Worm (Caenorhabditis elegans): ENCODE measurements around the gene gst-15.

gst-15 gene

DNA sequence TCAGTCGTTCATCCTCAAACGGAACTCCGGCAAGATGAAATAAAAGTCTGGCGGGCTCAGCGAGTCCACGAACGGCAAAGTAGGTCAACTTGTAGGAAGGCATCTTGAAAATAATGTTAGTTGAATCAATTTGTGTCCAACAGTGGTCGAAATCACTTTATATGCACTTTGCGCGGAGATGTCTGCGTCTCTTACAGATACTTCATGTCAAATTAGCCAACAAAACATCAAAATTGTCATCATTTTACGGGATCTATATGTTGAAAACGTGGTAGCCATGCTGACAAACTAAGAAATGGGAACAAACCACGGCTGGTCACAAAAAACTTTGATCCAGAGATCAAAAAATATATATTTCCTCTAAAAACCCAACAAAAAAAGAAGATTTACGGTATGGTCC, 4.8 kb upstream of the gst-15 start, which contains the start of gene gst-12:
Gene gst-12 (minus strand): TSS at position 254 of the 400 bp plus-strand sequence.
- TF ChIP-seq nhr-76 (tag; optimal IDR thresholded peaks at IDR 0.05) = no peak
- TF ChIP-seq nhr-20 (tag; optimal IDR thresholded peaks at IDR 0.05) = peak; percentile 71
- peak; percentile 2 for TF ChIP-seq fkh-8 (tag; optimal IDR thresholded peaks at IDR 0.05)
- TF ChIP-seq nhr-71 (tag; optimal IDR thresholded peaks at IDR 0.05) = peak; percentile 29
- peak; percentile 4 for TF ChIP-seq snu-23 (GFP tag; optimal IDR thresholded peaks at IDR 0.05)
- TF ChIP-seq snpc-4 (tag; optimal IDR thresholded peaks at IDR 0.05) = no peak
- peak; percentile 77 for TF ChIP-seq nhr-85 (tag)
- no peak for TF ChIP-seq aha-1 (tag; optimal IDR thresholded peaks at IDR 0.05)
- no peak for TF ChIP-seq unc-30 (tag; optimal IDR thresholded peaks at IDR 0.05)
- TF ChIP-seq elt-2 (tag; optimal IDR thresholded peaks at IDR 0.05) = no peak
- TF ChIP-seq unc-62 (GFP tag; optimal IDR thresholded peaks at IDR 0.05) = no peak
- no peak for TF ChIP-seq nhr-84 (tag; optimal IDR thresholded peaks at IDR 0.05)
- TF ChIP-seq skn-1 (tag; optimal IDR thresholded peaks at IDR 0.05) = peak; percentile 86
- no peak for TF ChIP-seq pag-3 (tag; optimal IDR thresholded peaks at IDR 0.05; ENCODE audit: borderline replicate concordance, insufficient read depth)
- peak; percentile 50 for TF ChIP-seq lin-14 (GFP tag; optimal IDR thresholded peaks at IDR 0.05)

DNA sequence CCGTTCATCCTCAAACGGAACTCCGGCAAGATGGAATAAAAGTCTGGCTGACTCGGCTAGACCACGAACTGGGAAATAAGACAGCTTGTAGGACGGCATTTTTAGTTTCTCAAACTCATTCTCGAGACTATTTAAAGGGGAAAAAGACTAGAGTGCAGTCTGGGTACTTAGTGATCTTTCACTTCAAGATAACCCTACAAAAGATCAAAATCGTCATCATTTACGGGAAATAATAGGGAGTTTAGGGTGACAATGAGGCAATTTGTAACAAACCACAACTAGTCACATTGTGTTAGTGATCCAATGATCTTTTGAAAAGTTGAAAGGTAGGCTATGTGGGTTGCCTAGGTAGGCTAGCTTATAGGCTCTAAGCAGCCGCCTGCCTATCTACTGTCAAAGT, 3.0 kb upstream of the gst-15 start, which contains the start of gene gst-14:
Gene gst-14 (minus strand): TSS at position 101 of the 400 bp plus-strand sequence.
- TF ChIP-seq nhr-71 (tag; optimal IDR thresholded peaks at IDR 0.05) = peak; percentile 12
- peak; percentile 72 for TF ChIP-seq nhr-20 (tag; optimal IDR thresholded peaks at IDR 0.05)
- TF ChIP-seq ztf-11 (tag; optimal IDR thresholded peaks at IDR 0.05) = no peak

- TF ChIP-seq lin-13 (GFP tag; optimal IDR thresholded peaks at IDR 0.05) = no peak
- TF ChIP-seq nhr-76 (tag; optimal IDR thresholded peaks at IDR 0.05) = no peak
- TF ChIP-seq fkh-8 (tag; optimal IDR thresholded peaks at IDR 0.05) = peak; percentile 4
- peak; percentile 20 for TF ChIP-seq nhr-71 (tag; optimal IDR thresholded peaks at IDR 0.05)
- peak; percentile 84 for TF ChIP-seq nhr-85 (tag)
- peak; percentile 70 for TF ChIP-seq lin-14 (GFP tag; optimal IDR thresholded peaks at IDR 0.05)
- TF ChIP-seq nhr-20 (tag; optimal IDR thresholded peaks at IDR 0.05) = peak; percentile 13
- TF ChIP-seq skn-1 (tag; optimal IDR thresholded peaks at IDR 0.05) = no peak
Observed at ce11 chrII:13614516-13614915, 1.5 kb upstream of the gst-15 start.

- peak; percentile 29 for TF ChIP-seq lin-14 (GFP tag; optimal IDR thresholded peaks at IDR 0.05)
- no peak for TF ChIP-seq ces-1 (GFP tag; optimal IDR thresholded peaks at IDR 0.05)
- TF ChIP-seq irx-1 (tag; optimal IDR thresholded peaks at IDR 0.05) = no peak
- no peak for TF ChIP-seq nhr-90 (tag; optimal IDR thresholded peaks at IDR 0.05; ENCODE audit: poor library complexity)
- no peak for TF ChIP-seq aha-1 (tag; optimal IDR thresholded peaks at IDR 0.05)
- TF ChIP-seq ceh-82 (tag; optimal IDR thresholded peaks at IDR 0.05) = no peak
- TF ChIP-seq dpl-1 (GFP tag; optimal IDR thresholded peaks at IDR 0.05) = peak in 1 of 3 experiments; percentile 6
- peak; percentile 61 for TF ChIP-seq nhr-77 (tag; optimal IDR thresholded peaks at IDR 0.05)
- no peak for TF ChIP-seq ets-5 (GFP tag; IDR thresholded peaks at IDR 0.05)
- TF ChIP-seq xbp-1 (tag; optimal IDR thresholded peaks at IDR 0.05) = no peak
- no peak for TF ChIP-seq ama-1 (optimal IDR thresholded peaks at IDR 0.05)
- no peak for TF ChIP-seq efl-1 (optimal IDR thresholded peaks at IDR 0.05)
- TF ChIP-seq efl-1 (GFP tag; optimal IDR thresholded peaks at IDR 0.05 in 1 of 2) = no peak
- no peak for TF ChIP-seq hpl-2 (GFP tag; optimal IDR thresholded peaks at IDR 0.05)
- no peak for TF ChIP-seq F16B12.6 (tag; optimal IDR thresholded peaks at IDR 0.05)
- TF ChIP-seq fos-1 (tag; optimal IDR thresholded peaks at IDR 0.05) = no peak
- TF ChIP-seq unc-130 (tag; optimal IDR thresholded peaks at IDR 0.05) = no peak
- TF ChIP-seq rnt-1 (tag; optimal IDR thresholded peaks at IDR 0.05) = no peak
- no peak for TF ChIP-seq nhr-71 (tag; optimal IDR thresholded peaks at IDR 0.05)
- TF ChIP-seq alr-1 (tag; optimal IDR thresholded peaks at IDR 0.05; ENCODE audit: borderline replicate concordance) = no peak
- TF ChIP-seq lin-15B (tag; optimal IDR thresholded peaks at IDR 0.05) = no peak
- TF ChIP-seq ceh-8 (GFP tag; optimal IDR thresholded peaks at IDR 0.05) = no peak
- no peak for TF ChIP-seq efl-3 (GFP tag; optimal IDR thresholded peaks at IDR 0.05)
- TF ChIP-seq egl-27 (tag; optimal IDR thresholded peaks at IDR 0.05) = no peak
- TF ChIP-seq hlh-17 (GFP tag; optimal IDR thresholded peaks at IDR 0.05; ENCODE audit: borderline replicate concordance) = no peak
- peak; percentile 3 for TF ChIP-seq snu-23 (GFP tag; optimal IDR thresholded peaks at IDR 0.05)
- no peak for TF ChIP-seq isw-1 (GFP tag; IDR thresholded peaks at IDR 0.05)
- TF ChIP-seq skn-1 (tag; optimal IDR thresholded peaks at IDR 0.05) = no peak
- TF ChIP-seq unc-62 (GFP tag; optimal IDR thresholded peaks at IDR 0.05) = no peak
- no peak for TF ChIP-seq nhr-12 (tag; optimal IDR thresholded peaks at IDR 0.05)
- TF ChIP-seq aly-2 (tag; optimal IDR thresholded peaks at IDR 0.05) = no peak
- no peak for TF ChIP-seq mdl-1 (tag; optimal IDR thresholded peaks at IDR 0.05)
- no peak for TF ChIP-seq fkh-8 (tag; optimal IDR thresholded peaks at IDR 0.05)
- TF ChIP-seq dsc-1 (tag; optimal IDR thresholded peaks at IDR 0.05) = no peak
- TF ChIP-seq nhr-20 (tag; optimal IDR thresholded peaks at IDR 0.05) = no peak
- TF ChIP-seq egl-13 (tag; optimal IDR thresholded peaks at IDR 0.05) = no peak
Observed at ce11 chrII:13611186-13611585, 1.8 kb downstream of the gst-15 start, which contains the start of gene gst-24. Gene gst-24, minus strand, starts transcription at chrII:13611366.
